Worm (Caenorhabditis elegans) whole organism, L3 larva: ENCODE results near the gene srz-19.

ENCODE experiments used
- ama-1 ChIP-seq: fragments of 150-350 bp; optimal IDR thresholded peaks from 2 replicates; lab custom pipeline; 2018
- ceh-9 ChIP-seq: sonication (generic microtip); optimal IDR thresholded peaks from 2 replicates; lab custom pipeline; 2018; ENCODE audit warnings: missing biosample characterization, missing genetic modification characterization
- elt-1 ChIP-seq: fragments of 150-350 bp; optimal IDR thresholded peaks from 2 replicates; lab custom pipeline; 2014; ENCODE audit warnings: missing biosample characterization, missing genetic modification characterization
- fkh-10 ChIP-seq: sonication (generic microtip); optimal IDR thresholded peaks from 2 replicates; lab custom pipeline; 2017; ENCODE audit warnings: missing biosample characterization, missing genetic modification reagents, missing genetic modification characterization
- hmg-11 ChIP-seq: sonication (generic microtip); optimal IDR thresholded peaks from 2 replicates; lab custom pipeline; 2016; ENCODE audit warnings: missing genetic modification characterization, missing compliant biosample characterization
- mdl-1 ChIP-seq: fragments of 150-350 bp; optimal IDR thresholded peaks from 2 replicates; lab custom pipeline; 2014; ENCODE audit warnings: missing biosample characterization, missing genetic modification characterization
- nhr-28 ChIP-seq: fragments of 150-350 bp; optimal IDR thresholded peaks from 2 replicates; lab custom pipeline; 2014; ENCODE audit warnings: missing biosample characterization, missing genetic modification characterization
- nhr-76 ChIP-seq: fragments of 150-350 bp; sonication (generic microtip); optimal IDR thresholded peaks from 5 replicates; lab custom pipeline; 2014; ENCODE audit warnings: missing biosample characterization, missing genetic modification characterization
- pha-4 ChIP-seq: fragments of 150-350 bp; optimal IDR thresholded peaks from 2 replicates; lab custom pipeline; 2014; ENCODE audit warnings: missing biosample characterization, missing genetic modification reagents, missing genetic modification characterization

- TF ChIP-seq nhr-28 (no peak), pha-4 (tag; lab: Kevin White, UChicago) (no peak), nhr-76 (tag; lab: Kevin White, UChicago) (no peak), fkh-10 (no peak), ceh-9 (tag; lab: Kevin White, UChicago) (no peak), hmg-11 (no peak), elt-1 (tag; lab: Kevin White, UChicago) (no peak), mdl-1 (no peak), ama-1 (lab: Kevin White, UChicago) (no peak)
Observed at ce11 chrIV:3918160-3918559, 1.4 kb upstream of the srz-19 start, which contains the start of gene F56D6.23.
